Fruit fly (Drosophila melanogaster) whole organism, adult: ENCODE results near the gene CG9922.

Source experiments
- CG11617 ChIP-seq: fragments of 200-800 bp; sonication (Bioruptor generic); optimal IDR thresholded peaks from 2 replicates; lab custom pipeline; 2017; ENCODE audit warnings: mild to moderate bottlenecking, missing biosample characterization, missing genetic modification reagents, missing genetic modification characterization
- CG14711 ChIP-seq: fragments of 200-800 bp; sonication (Bioruptor generic); optimal IDR thresholded peaks from 2 replicates; lab custom pipeline; 2018; ENCODE audit warnings: missing biosample characterization, mild to moderate bottlenecking, missing genetic modification characterization, moderate library complexity
- CG1620 ChIP-seq: fragments of 200-800 bp; sonication (Bioruptor generic); optimal IDR thresholded peaks from 2 replicates; lab custom pipeline; 2016; ENCODE audit warnings: missing biosample characterization, missing genetic modification characterization
- CG33017 ChIP-seq: fragments of 200-800 bp; sonication (Bioruptor generic); optimal IDR thresholded peaks from 2 replicates; lab custom pipeline; 2018; ENCODE audit warnings: missing biosample characterization, mild to moderate bottlenecking, missing genetic modification characterization, moderate library complexity
- Crg-1 ChIP-seq: fragments of 200-800 bp; sonication (Bioruptor generic); optimal IDR thresholded peaks from 2 replicates; lab custom pipeline; 2016; ENCODE audit warnings: missing biosample characterization, missing genetic modification characterization
- Hr96 ChIP-seq: fragments of 200-800 bp; sonication (Bioruptor generic); optimal IDR thresholded peaks from 2 replicates; lab custom pipeline; 2016; ENCODE audit warnings: missing biosample characterization, missing genetic modification characterization
- Mnt ChIP-seq: fragments of 200-800 bp; sonication (Bioruptor generic); optimal IDR thresholded peaks from 2 replicates; lab custom pipeline; 2016; ENCODE audit warnings: missing biosample characterization, mild to moderate bottlenecking, missing genetic modification characterization
- bab1 ChIP-seq: fragments of 200-800 bp; sonication (Bioruptor generic); optimal IDR thresholded peaks from 3 replicates; lab custom pipeline; 2019; ENCODE audit warnings: missing biosample characterization, mild to moderate bottlenecking, missing genetic modification characterization, moderate library complexity
- kay ChIP-seq: fragments of 200-800 bp; sonication (Bioruptor generic); peaks from one replicate; lab custom pipeline; 2016; ENCODE audit warnings: missing biosample characterization, missing genetic modification characterization, borderline replicate concordance
- ovo ChIP-seq: fragments of 200-800 bp; sonication (Bioruptor generic); optimal IDR thresholded peaks from 2 replicates; lab custom pipeline; 2016; ENCODE audit warnings: missing biosample characterization, missing genetic modification characterization
- toe ChIP-seq: fragments of 200-800 bp; sonication (Bioruptor generic); optimal IDR thresholded peaks from 2 replicates; lab custom pipeline; 2016; ENCODE audit warnings: missing biosample characterization, missing genetic modification characterization

DNA sequence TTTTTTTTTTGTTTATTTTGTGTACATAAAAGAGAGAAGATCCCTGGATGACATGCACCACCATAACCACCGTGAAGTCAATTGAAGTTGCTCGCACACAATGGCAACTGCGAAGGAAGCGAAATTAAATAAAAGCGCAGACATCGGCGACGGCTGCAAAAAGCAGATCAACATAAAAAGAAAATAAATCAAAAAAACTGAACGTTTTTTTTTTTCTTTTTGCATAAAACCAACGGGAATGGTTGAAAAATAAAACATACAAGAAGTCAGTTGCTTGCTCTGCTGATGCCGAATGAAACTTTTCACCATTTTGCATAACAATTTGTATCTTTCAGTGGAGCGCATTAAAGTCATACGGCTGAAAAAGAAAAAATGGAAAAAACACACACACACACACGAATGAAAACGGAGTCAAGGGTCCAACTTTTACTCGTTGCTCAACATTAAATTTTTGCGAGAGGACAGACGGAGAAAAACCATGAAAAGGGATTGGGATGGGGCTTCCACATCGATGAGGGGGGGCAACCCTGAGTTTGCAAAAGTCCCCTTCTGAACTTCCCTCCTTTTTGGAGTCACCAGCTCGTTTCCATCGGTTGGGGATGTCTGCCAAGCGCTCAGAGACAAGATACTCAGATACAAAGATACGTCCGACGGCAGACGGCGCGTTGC is 29.8 kb downstream of the CG9922 start:
- no peak for TF ChIP-seq Crg-1 (GFP tag; lab: Kevin White, UChicago)
- TF ChIP-seq kay = no peak
- TF ChIP-seq CG11617 (GFP tag; lab: Kevin White, UChicago) = no peak
- TF ChIP-seq CG1620 (GFP tag; lab: Kevin White, UChicago) = no peak
- no peak for TF ChIP-seq ovo (GFP tag; lab: Kevin White, UChicago)
- no peak for TF ChIP-seq Mnt (GFP tag; lab: Kevin White, UChicago)
- no peak for TF ChIP-seq CG14711 (tag; lab: Kevin White, UChicago)
- TF ChIP-seq Hr96 (GFP tag; lab: Kevin White, UChicago) = no peak
- no peak for TF ChIP-seq bab1 (GFP tag; lab: Kevin White, UChicago)
- TF ChIP-seq CG33017 (tag; lab: Kevin White, UChicago) = no peak
- TF ChIP-seq toe = no peak
